Worm (Caenorhabditis elegans) whole organism, L3 larva: ENCODE data around the gene col-17.

Experiments
- R02D3.7 ChIP-seq: fragments of 150-350 bp; optimal IDR thresholded peaks from 2 replicates; lab custom pipeline; 2014; ENCODE audit warnings: missing biosample characterization, missing genetic modification characterization
- ZK546.5 ChIP-seq: sonication (generic microtip); optimal IDR thresholded peaks from 2 replicates; lab custom pipeline; 2017; ENCODE audit warnings: missing biosample characterization, missing genetic modification characterization
- aly-2 ChIP-seq: fragments of 150-350 bp; optimal IDR thresholded peaks from 2 replicates; lab custom pipeline; 2014; ENCODE audit warnings: missing biosample characterization, missing genetic modification characterization
- ama-1 ChIP-seq: fragments of 150-350 bp; optimal IDR thresholded peaks from 2 replicates; lab custom pipeline; 2018
- ceh-16 ChIP-seq: sonication (generic microtip); optimal IDR thresholded peaks from 2 replicates; lab custom pipeline; 2017; ENCODE audit warnings: missing biosample characterization, missing genetic modification characterization
- ceh-28 ChIP-seq: fragments of 150-350 bp; optimal IDR thresholded peaks from 2 replicates; lab custom pipeline; 2014; ENCODE audit warnings: missing biosample characterization, missing genetic modification reagents, missing genetic modification characterization
- ceh-82 ChIP-seq: fragments of 150-350 bp; optimal IDR thresholded peaks from 2 replicates; lab custom pipeline; 2014; ENCODE audit warnings: missing biosample characterization, missing genetic modification characterization
- ceh-9 ChIP-seq: sonication (generic microtip); optimal IDR thresholded peaks from 2 replicates; lab custom pipeline; 2018; ENCODE audit warnings: missing biosample characterization, missing genetic modification characterization
- egl-27 ChIP-seq: sonication (generic microtip); optimal IDR thresholded peaks from 4 replicates; lab custom pipeline; 2017; ENCODE audit warnings: missing biosample characterization, missing genetic modification reagents, missing genetic modification characterization
- egl-5 ChIP-seq: fragments of 150-350 bp; optimal IDR thresholded peaks from 2 replicates; lab custom pipeline; 2017; ENCODE audit warnings: missing biosample characterization, missing genetic modification reagents, missing genetic modification characterization, inconsistent platforms
- elt-1 ChIP-seq: fragments of 150-350 bp; optimal IDR thresholded peaks from 2 replicates; lab custom pipeline; 2014; ENCODE audit warnings: missing biosample characterization, missing genetic modification characterization
- elt-2 ChIP-seq: sonication (generic microtip); optimal IDR thresholded peaks from 2 replicates; lab custom pipeline; 2016; ENCODE audit warnings: missing genetic modification reagents, mild to moderate bottlenecking, missing genetic modification characterization, missing compliant biosample characterization
- elt-3 ChIP-seq, 3 experiments: fragments of 150-350 bp in 1 of 3; sonication (generic microtip) in 2 of 3; optimal IDR thresholded peaks; 2 replicates in 2 of 3; 4 replicates in 1 of 3; lab custom pipeline; 2014 to 2017; ENCODE audit warnings: missing biosample characterization in 3 of 3, missing genetic modification characterization in 3 of 3
- eor-1 ChIP-seq, 2 experiments: fragments of 150-350 bp; optimal IDR thresholded peaks; 2 replicates each; lab custom pipeline; 2014 to 2018; ENCODE audit warnings: missing biosample characterization in 2 of 2, missing genetic modification characterization in 2 of 2
- fkh-10 ChIP-seq: sonication (generic microtip); optimal IDR thresholded peaks from 2 replicates; lab custom pipeline; 2017; ENCODE audit warnings: missing biosample characterization, missing genetic modification reagents, missing genetic modification characterization
- fkh-2 ChIP-seq: fragments of 150-350 bp; optimal IDR thresholded peaks from 2 replicates; lab custom pipeline; 2014; ENCODE audit warnings: missing biosample characterization, missing genetic modification reagents, missing genetic modification characterization
- fos-1 ChIP-seq: fragments of 150-350 bp; optimal IDR thresholded peaks from 2 replicates; lab custom pipeline; 2014; ENCODE audit warnings: missing biosample characterization, missing genetic modification characterization
- hmg-11 ChIP-seq: sonication (generic microtip); optimal IDR thresholded peaks from 2 replicates; lab custom pipeline; 2016; ENCODE audit warnings: missing genetic modification characterization, missing compliant biosample characterization
- jun-1 ChIP-seq: fragments of 150-350 bp; optimal IDR thresholded peaks from 2 replicates; lab custom pipeline; 2014; ENCODE audit warnings: missing biosample characterization, missing genetic modification reagents, missing genetic modification characterization
- lin-15B ChIP-seq: fragments of 150-350 bp; optimal IDR thresholded peaks from 2 replicates; lab custom pipeline; 2014; ENCODE audit warnings: missing biosample characterization, missing genetic modification characterization
- lin-39 ChIP-seq: fragments of 150-350 bp; optimal IDR thresholded peaks from 2 replicates; lab custom pipeline; 2018; ENCODE audit warnings: missing biosample characterization, missing genetic modification reagents, missing genetic modification characterization
- lsy-12 ChIP-seq: sonication (generic microtip); optimal IDR thresholded peaks from 2 replicates; lab custom pipeline; 2016; ENCODE audit warnings: mild to moderate bottlenecking, missing genetic modification characterization, missing compliant biosample characterization
- mdl-1 ChIP-seq: fragments of 150-350 bp; optimal IDR thresholded peaks from 2 replicates; lab custom pipeline; 2014; ENCODE audit warnings: missing biosample characterization, missing genetic modification characterization
- nfya-1 ChIP-seq: sonication (generic microtip); optimal IDR thresholded peaks from 2 replicates; lab custom pipeline; 2017; ENCODE audit warnings: missing genetic modification characterization, mild to moderate bottlenecking, missing compliant biosample characterization, antibody characterized with exemption, moderate library complexity; ENCODE audit not compliant: insufficient read depth
- nhr-11 ChIP-seq: fragments of 150-350 bp; optimal IDR thresholded peaks from 2 replicates; lab custom pipeline; 2014; ENCODE audit warnings: missing biosample characterization, missing genetic modification characterization
- nhr-12 ChIP-seq: fragments of 150-350 bp; optimal IDR thresholded peaks from 2 replicates; lab custom pipeline; 2014; ENCODE audit warnings: missing biosample characterization, missing genetic modification characterization
- nhr-23 ChIP-seq: fragments of 150-350 bp; optimal IDR thresholded peaks from 2 replicates; lab custom pipeline; 2014; ENCODE audit warnings: missing biosample characterization, missing genetic modification reagents, missing genetic modification characterization
- nhr-237 ChIP-seq: fragments of 150-350 bp; optimal IDR thresholded peaks from 2 replicates; lab custom pipeline; 2014; ENCODE audit warnings: missing biosample characterization, missing genetic modification characterization
- nhr-25 ChIP-seq: sonication (generic microtip); optimal IDR thresholded peaks from 2 replicates; lab custom pipeline; 2017; ENCODE audit warnings: missing biosample characterization, missing genetic modification characterization
- nhr-43 ChIP-seq: sonication (generic microtip); optimal IDR thresholded peaks from 2 replicates; lab custom pipeline; 2016; ENCODE audit warnings: mild to moderate bottlenecking, missing genetic modification characterization, missing compliant biosample characterization; ENCODE audit not compliant: poor library complexity, severe bottlenecking
- nhr-67 ChIP-seq: fragments of 150-350 bp; optimal IDR thresholded peaks from 2 replicates; lab custom pipeline; 2014; ENCODE audit warnings: missing biosample characterization, missing genetic modification characterization
- nhr-76 ChIP-seq: fragments of 150-350 bp; sonication (generic microtip); optimal IDR thresholded peaks from 5 replicates; lab custom pipeline; 2014; ENCODE audit warnings: missing biosample characterization, missing genetic modification characterization
- nhr-77 ChIP-seq: fragments of 150-350 bp; optimal IDR thresholded peaks from 2 replicates; lab custom pipeline; 2014; ENCODE audit warnings: missing biosample characterization, missing genetic modification characterization
- pha-4 ChIP-seq: fragments of 150-350 bp; optimal IDR thresholded peaks from 2 replicates; lab custom pipeline; 2014; ENCODE audit warnings: missing biosample characterization, missing genetic modification reagents, missing genetic modification characterization
- pqm-1 ChIP-seq: fragments of 150-350 bp; optimal IDR thresholded peaks from 2 replicates; lab custom pipeline; 2017; ENCODE audit warnings: missing biosample characterization, missing genetic modification characterization, inconsistent platforms
- sea-2 ChIP-seq: fragments of 150-350 bp; sonication (generic microtip); optimal IDR thresholded peaks from 4 replicates; lab custom pipeline; 2014; ENCODE audit warnings: missing biosample characterization, missing genetic modification reagents, missing genetic modification characterization
- skn-1 ChIP-seq: fragments of 150-350 bp; optimal IDR thresholded peaks from 2 replicates; lab custom pipeline; 2014; ENCODE audit warnings: missing biosample characterization, missing genetic modification characterization
- snpc-4 ChIP-seq: fragments of 150-350 bp; optimal IDR thresholded peaks from 2 replicates; lab custom pipeline; 2014; ENCODE audit warnings: missing biosample characterization, missing genetic modification characterization
- tbx-2 ChIP-seq: sonication (generic microtip); optimal IDR thresholded peaks from 2 replicates; lab custom pipeline; 2016; ENCODE audit warnings: mild to moderate bottlenecking, missing genetic modification characterization, missing compliant biosample characterization
- unc-39 ChIP-seq: sonication (generic microtip); optimal IDR thresholded peaks from 4 replicates; lab custom pipeline; 2017; ENCODE audit warnings: missing biosample characterization, missing genetic modification characterization
- unc-62 ChIP-seq: fragments of 150-350 bp; sonication (generic microtip); optimal IDR thresholded peaks from 4 replicates; lab custom pipeline; 2014; ENCODE audit warnings: missing biosample characterization, missing genetic modification reagents, missing genetic modification characterization
- zag-1 ChIP-seq: fragments of 150-350 bp; optimal IDR thresholded peaks from 2 replicates; lab custom pipeline; 2014; ENCODE audit warnings: missing biosample characterization, missing genetic modification characterization
- ztf-11 ChIP-seq: fragments of 150-350 bp; optimal IDR thresholded peaks from 2 replicates; lab custom pipeline; 2014; ENCODE audit warnings: missing biosample characterization, missing genetic modification characterization

The col-17 gene

DNA sequence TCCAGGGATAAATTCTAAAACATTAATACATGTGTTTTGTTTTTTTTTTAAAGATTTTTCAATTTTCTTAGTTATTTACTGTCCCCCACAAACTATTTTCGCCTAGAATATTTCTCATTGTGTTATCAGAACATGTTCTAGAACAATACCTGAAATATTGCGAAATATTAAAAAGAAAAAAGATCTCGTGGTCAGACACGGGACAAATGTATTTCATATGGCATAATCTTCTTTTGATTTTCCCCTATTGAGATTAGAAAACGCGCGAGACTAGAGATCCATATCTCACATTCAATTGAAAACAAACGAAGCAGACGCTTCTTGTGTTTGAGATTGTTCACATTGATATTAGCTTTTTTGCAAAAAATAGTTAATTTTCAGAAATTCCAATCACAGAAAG is 11.3 kb downstream of the col-17 start:
- peak; percentile 10 for TF ChIP-seq jun-1
- TF ChIP-seq snpc-4 (tag; lab: Kevin White, UChicago): no peak
- TF ChIP-seq skn-1 (tag; lab: Kevin White, UChicago): no peak
- TF ChIP-seq zag-1: no peak
- no peak for TF ChIP-seq nhr-43 (tag; lab: Kevin White, UChicago)
- no peak for TF ChIP-seq nhr-77 (tag; lab: Kevin White, UChicago)
- TF ChIP-seq elt-3 (tag; optimal IDR thresholded peaks at IDR 0.05; lab: Kevin White, UChicago): no peak
- peak; percentile 90 for TF ChIP-seq elt-1 (tag; lab: Kevin White, UChicago)
- TF ChIP-seq nhr-67: no peak
- peak; percentile 1 for TF ChIP-seq pha-4 (tag; lab: Kevin White, UChicago)
- peak; percentile 40 for TF ChIP-seq nhr-23
- no peak for TF ChIP-seq lin-15B (tag; lab: Kevin White, UChicago)
- no peak for TF ChIP-seq ama-1 (lab: Kevin White, UChicago)
- TF ChIP-seq eor-1 (tag; optimal IDR thresholded peaks at IDR 0.05; lab: Kevin White, UChicago): no peak
- TF ChIP-seq nhr-25 (tag; lab: Kevin White, UChicago): peak; percentile 54
- no peak for TF ChIP-seq hmg-11 (tag; lab: Kevin White, UChicago)
- TF ChIP-seq ceh-82 (tag; lab: Kevin White, UChicago): no peak
- no peak for TF ChIP-seq ZK546.5 (tag; lab: Kevin White, UChicago)
- peak; percentile 36 for TF ChIP-seq elt-2 (tag; lab: Kevin White, UChicago)

DNA sequence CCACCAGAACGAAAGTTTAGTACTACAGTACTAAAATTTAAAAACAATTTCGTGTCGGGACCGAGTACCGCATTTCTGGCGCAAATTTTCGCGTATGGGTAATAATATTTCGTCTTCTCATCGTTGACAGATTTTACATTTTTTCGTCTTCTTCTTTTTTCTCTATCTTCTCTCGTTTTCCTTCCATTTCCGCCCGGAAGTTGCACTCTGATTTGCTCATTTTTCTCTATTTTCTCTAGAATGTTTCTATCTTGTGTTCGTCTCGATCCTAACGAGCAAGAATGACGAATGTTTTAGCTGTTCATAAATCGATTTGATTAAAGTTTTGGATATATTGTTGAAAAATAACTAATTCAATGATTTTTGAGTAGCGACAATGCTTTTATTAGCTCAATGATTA is 11.9 kb downstream of the col-17 start:
- TF ChIP-seq snpc-4 (tag; lab: Kevin White, UChicago) (peak; percentile 7), ceh-16 (tag; lab: Kevin White, UChicago) (no peak), unc-39 (tag; lab: Kevin White, UChicago) (no peak), fkh-10 (no peak), nfya-1 (tag; lab: Kevin White, UChicago) (peak; percentile 41), nhr-11 (tag; lab: Kevin White, UChicago) (no peak), lin-15B (tag; lab: Kevin White, UChicago) (peak; percentile 2), elt-3 (tag; optimal IDR thresholded peaks at IDR 0.05; lab: Kevin White, UChicago) (no peak), jun-1 (no peak), nhr-77 (tag; lab: Kevin White, UChicago) (no peak), tbx-2 (tag; lab: Kevin White, UChicago) (no peak), sea-2 (GFP tag; lab: Kevin White, UChicago) (no peak), R02D3.7 (tag; lab: Kevin White, UChicago) (no peak), elt-2 (tag; lab: Kevin White, UChicago) (no peak), nhr-25 (tag; lab: Kevin White, UChicago) (no peak), pha-4 (tag; lab: Kevin White, UChicago) (no peak), mdl-1 (no peak), nhr-12 (tag; lab: Kevin White, UChicago) (no peak), ceh-28 (tag; lab: Kevin White, UChicago) (no peak)

DNA sequence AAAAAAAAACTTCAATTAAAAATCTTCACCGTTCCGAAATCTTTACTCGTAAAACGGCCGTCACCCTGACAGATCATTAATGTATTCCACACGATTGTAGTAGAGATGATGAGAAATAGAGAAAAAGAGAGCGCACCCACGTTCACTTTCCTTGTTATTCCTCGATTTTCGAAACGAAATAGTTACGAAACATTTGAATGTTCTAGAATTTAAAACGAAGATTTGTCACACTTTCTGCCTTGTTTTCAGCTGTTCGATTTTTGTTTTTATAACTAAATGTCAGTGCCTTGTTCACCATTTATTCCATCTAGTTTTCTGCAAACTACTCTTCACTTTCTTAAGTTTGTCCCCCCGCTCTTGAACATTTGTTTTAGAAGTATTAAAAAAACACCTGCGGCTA is 12.6 kb downstream of the col-17 start:
- TF ChIP-seq unc-62 (GFP tag; lab: Kevin White, UChicago): no peak
- no peak for TF ChIP-seq elt-2 (tag; lab: Kevin White, UChicago)
- TF ChIP-seq mdl-1: no peak

DNA sequence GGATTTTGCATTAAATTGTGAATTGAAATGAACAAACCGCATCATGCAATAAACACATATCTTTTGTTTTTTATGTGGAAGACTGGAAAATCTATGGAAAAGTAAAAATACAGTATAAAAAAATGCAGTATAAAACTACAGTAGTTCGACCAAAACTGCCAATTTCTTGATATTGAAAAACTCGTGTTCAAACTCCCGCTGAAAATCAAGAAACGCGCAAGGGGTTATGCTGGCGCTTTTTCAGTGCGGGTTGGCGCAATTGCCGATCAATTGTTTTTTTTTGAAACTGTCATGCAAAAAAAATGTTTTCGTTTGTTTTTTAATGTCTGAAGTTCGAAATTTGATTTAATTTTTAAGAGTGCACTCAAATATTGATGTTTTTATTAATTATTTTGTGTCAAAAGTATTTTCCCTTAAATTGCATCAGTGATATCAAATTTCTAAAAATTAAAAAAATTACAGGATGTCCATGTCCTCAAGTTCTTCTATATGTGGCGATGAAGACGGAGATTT is 15.7 kb downstream of the col-17 start, which contains the start of gene dnj-9:
Gene dnj-9 (plus strand): TSS at position 463 of the 513 bp plus-strand sequence.
- TF ChIP-seq pqm-1 (tag; lab: Kevin White, UChicago) (peak; percentile 39), nhr-25 (tag; lab: Kevin White, UChicago) (peak; percentile 93), fos-1 (tag; lab: Kevin White, UChicago) (peak; percentile 29), ceh-9 (tag; lab: Kevin White, UChicago) (no peak), ama-1 (lab: Kevin White, UChicago) (peak; percentile 75), zag-1 (peak; percentile 40), hmg-11 (tag; lab: Kevin White, UChicago) (peak; percentile 75), nhr-67 (no peak), sea-2 (GFP tag; lab: Kevin White, UChicago) (no peak), elt-1 (tag; lab: Kevin White, UChicago) (peak; percentile 74), fkh-10 (peak; percentile 77), ztf-11 (tag; lab: Kevin White, UChicago) (no peak), R02D3.7 (tag; lab: Kevin White, UChicago) (peak; percentile 86), egl-5 (tag; lab: Kevin White, UChicago) (peak; percentile 84), elt-2 (tag; lab: Kevin White, UChicago) (peak; percentile 91), lsy-12 (tag; lab: Kevin White, UChicago) (peak; percentile 93), lin-15B (tag; lab: Kevin White, UChicago) (peak; percentile 91), elt-3 (tag; optimal IDR thresholded peaks at IDR 0.05; lab: Kevin White, UChicago) (no peak), nhr-237 (tag; lab: Kevin White, UChicago) (no peak), jun-1 (peak; percentile 94), nhr-11 (tag; lab: Kevin White, UChicago) (peak; percentile 58), nhr-23 (peak; percentile 99), egl-27 (tag; lab: Kevin White, UChicago) (peak; percentile 0), snpc-4 (tag; lab: Kevin White, UChicago) (peak; percentile 92), skn-1 (tag; lab: Kevin White, UChicago) (peak; percentile 88), aly-2 (tag; lab: Kevin White, UChicago) (no peak), fkh-2 (tag; lab: Kevin White, UChicago) (no peak), unc-39 (tag; lab: Kevin White, UChicago) (no peak), nhr-76 (tag; lab: Kevin White, UChicago) (no peak), nhr-43 (tag; lab: Kevin White, UChicago) (peak; percentile 95), ceh-16 (tag; lab: Kevin White, UChicago) (no peak), lin-39 (peak; percentile 49)
